Fruit fly (Drosophila melanogaster): Measurements from ENCODE around the gene Prim1.
A peak's percentile ranks its signal among the peaks of the same experiment; 100 is the strongest.

The Prim1 gene

dm6 chr3L:8323817-8324216 is 16.3 kb upstream of the Prim1 start:
- TF ChIP-seq dmrt93B (GFP tag; optimal IDR thresholded peaks at IDR 0.05) (no peak), Rel (GFP tag; optimal IDR thresholded peaks at IDR 0.05) (no peak), Rel (tag; optimal IDR thresholded peaks at IDR 0.05) (no peak), pan (optimal IDR thresholded peaks at IDR 0.05) (no peak), usp (GFP tag; optimal IDR thresholded peaks at IDR 0.05) (no peak), CG32264 (GFP tag; optimal IDR thresholded peaks at IDR 0.05) (no peak), Abd-B (GFP tag; optimal IDR thresholded peaks at IDR 0.05) (no peak), OdsH (GFP tag; optimal IDR thresholded peaks at IDR 0.05) (no peak), dsf (GFP tag; optimal IDR thresholded peaks at IDR 0.05; ENCODE audit: borderline replicate concordance) (no peak), CG9705 (GFP tag; optimal IDR thresholded peaks at IDR 0.05) (no peak), rgr (GFP tag; optimal IDR thresholded peaks at IDR 0.05) (no peak), Dfd (GFP tag; optimal IDR thresholded peaks at IDR 0.05) (no peak), br (GFP tag; optimal IDR thresholded peaks at IDR 0.05) (no peak), HLH106 (tag; optimal IDR thresholded peaks at IDR 0.05) (no peak), fru (GFP tag; optimal IDR thresholded peaks at IDR 0.05) (no peak), Hnf4 (GFP tag; optimal IDR thresholded peaks at IDR 0.05) (no peak), ey (GFP tag; optimal IDR thresholded peaks at IDR 0.05) (no peak)

dm6 chr3L:8325559-8325958 is 14.6 kb upstream of the Prim1 start, which contains the start of gene CG34461:
Gene CG34461 (plus strand): TSS chr3L:8325859.
- TF ChIP-seq rgr (GFP tag; optimal IDR thresholded peaks at IDR 0.05) (no peak), dl (GFP tag; optimal IDR thresholded peaks at IDR 0.05; ENCODE audit: insufficient read depth in 1 of 2, partially characterized antibody in 2 of 2) (no peak), HLH106 (tag; optimal IDR thresholded peaks at IDR 0.05) (no peak), br (GFP tag; optimal IDR thresholded peaks at IDR 0.05) (no peak), ey (GFP tag; optimal IDR thresholded peaks at IDR 0.05) (no peak)

dm6 chr3L:8328283-8328682 is 11.8 kb upstream of the Prim1 start, which contains the start of gene CG34462:
Gene CG34462 (plus strand): TSS chr3L:8328583.
- TF ChIP-seq brk (GFP tag; optimal IDR thresholded peaks at IDR 0.05): no peak
- TF ChIP-seq GATAd (GFP tag; optimal IDR thresholded peaks at IDR 0.05): no peak
- TF ChIP-seq foxo (GFP tag; optimal IDR thresholded peaks at IDR 0.05): no peak
- no peak for TF ChIP-seq Dif (GFP tag; optimal IDR thresholded peaks at IDR 0.05; ENCODE audit: partially characterized antibody)
- no peak for TF ChIP-seq Vsx2 (GFP tag; optimal IDR thresholded peaks at IDR 0.05; ENCODE audit: partially characterized antibody)
- no peak for TF ChIP-seq jim (GFP tag; optimal IDR thresholded peaks at IDR 0.05)
- no peak for TF ChIP-seq dmrt93B (GFP tag; optimal IDR thresholded peaks at IDR 0.05)
- no peak for TF ChIP-seq rgr (GFP tag; optimal IDR thresholded peaks at IDR 0.05)
- no peak for TF ChIP-seq CG9705 (GFP tag; optimal IDR thresholded peaks at IDR 0.05)
- TF ChIP-seq HLH106 (tag; optimal IDR thresholded peaks at IDR 0.05): no peak
- TF ChIP-seq usp (GFP tag; optimal IDR thresholded peaks at IDR 0.05): no peak
- TF ChIP-seq lola (GFP tag; optimal IDR thresholded peaks at IDR 0.05): no peak
- no peak for TF ChIP-seq OdsH (GFP tag; optimal IDR thresholded peaks at IDR 0.05)
- TF ChIP-seq Mio (GFP tag; optimal IDR thresholded peaks at IDR 0.05): no peak
- TF ChIP-seq dl (GFP tag; optimal IDR thresholded peaks at IDR 0.05; ENCODE audit: insufficient read depth in 1 of 2, partially characterized antibody in 2 of 2): no peak
- no peak for TF ChIP-seq N (GFP tag; optimal IDR thresholded peaks at IDR 0.05)
- TF ChIP-seq pan (optimal IDR thresholded peaks at IDR 0.05): no peak

- TF ChIP-seq CG32264 (GFP tag; optimal IDR thresholded peaks at IDR 0.05) (no peak), fru (GFP tag; optimal IDR thresholded peaks at IDR 0.05) (no peak), N (GFP tag; optimal IDR thresholded peaks at IDR 0.05) (peak; percentile 89), Hr83 (GFP tag; optimal IDR thresholded peaks at IDR 0.05; ENCODE audit: poor library complexity, severe bottlenecking) (no peak), Mio (GFP tag; optimal IDR thresholded peaks at IDR 0.05) (no peak), foxo (GFP tag; optimal IDR thresholded peaks at IDR 0.05) (no peak), Vsx2 (GFP tag; optimal IDR thresholded peaks at IDR 0.05; ENCODE audit: partially characterized antibody) (peak; percentile 79), CG9705 (GFP tag; optimal IDR thresholded peaks at IDR 0.05) (no peak), br (GFP tag; optimal IDR thresholded peaks at IDR 0.05) (no peak), dsf (GFP tag; optimal IDR thresholded peaks at IDR 0.05; ENCODE audit: borderline replicate concordance) (no peak), lola (GFP tag; optimal IDR thresholded peaks at IDR 0.05) (no peak), Rel (GFP tag; optimal IDR thresholded peaks at IDR 0.05) (no peak), Rel (tag; optimal IDR thresholded peaks at IDR 0.05) (no peak), Myc (optimal IDR thresholded peaks at IDR 0.05) (peak; percentile 96), woc (GFP tag; optimal IDR thresholded peaks at IDR 0.05) (no peak), Sp1 (GFP tag; optimal IDR thresholded peaks at IDR 0.05) (no peak), tai (GFP tag; optimal IDR thresholded peaks at IDR 0.05) (no peak), GATAd (GFP tag; optimal IDR thresholded peaks at IDR 0.05) (no peak), pan (optimal IDR thresholded peaks at IDR 0.05) (no peak), sv (GFP tag; optimal IDR thresholded peaks at IDR 0.05) (no peak), Hnf4 (GFP tag; optimal IDR thresholded peaks at IDR 0.05) (no peak), Dif (GFP tag; optimal IDR thresholded peaks at IDR 0.05; ENCODE audit: partially characterized antibody) (peak; percentile 54), ey (GFP tag; optimal IDR thresholded peaks at IDR 0.05) (no peak), HLH106 (tag; optimal IDR thresholded peaks at IDR 0.05) (no peak), Hr78 (GFP tag; optimal IDR thresholded peaks at IDR 0.05) (no peak), OdsH (GFP tag; optimal IDR thresholded peaks at IDR 0.05) (no peak), sage (GFP tag; optimal IDR thresholded peaks at IDR 0.05) (no peak), rgr (GFP tag; optimal IDR thresholded peaks at IDR 0.05) (no peak)
These were observed 11.1 kb upstream of the Prim1 start for dm6 chr3L:8329005-8329404.
